Fruit fly (Drosophila melanogaster): ENCODE results near the gene CG13312.

Gene CG13312

DNA sequence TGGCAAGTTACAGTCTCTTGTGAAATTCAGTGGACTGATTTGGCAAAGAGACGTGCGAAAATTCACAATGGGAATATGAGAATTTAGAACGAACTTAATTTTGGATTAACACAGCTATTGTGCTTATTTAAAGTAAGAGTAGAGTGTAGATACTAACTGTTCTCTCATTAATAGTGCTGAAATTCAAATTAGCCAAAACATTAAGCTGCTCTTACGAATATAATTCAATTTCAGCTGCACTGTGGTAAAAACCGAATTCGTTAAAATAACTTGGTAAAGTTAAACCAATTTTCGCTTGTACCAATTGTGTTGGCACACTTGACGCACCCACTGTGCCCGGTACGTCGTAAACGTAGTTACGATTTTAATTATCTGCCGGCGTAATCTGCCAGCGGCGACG lies 39.1 kb downstream of the CG13312 start (continued):
- TF ChIP-seq fu2 (GFP tag; optimal IDR thresholded peaks at IDR 0.05) = peak; percentile 46
- no peak for TF ChIP-seq Dll (GFP tag; IDR thresholded peaks at IDR 0.05; ENCODE audit: partially characterized antibody)
- no peak for TF ChIP-seq CG4707 (GFP tag; optimal IDR thresholded peaks at IDR 0.05)
- TF ChIP-seq CG30020 (tag; optimal IDR thresholded peaks at IDR 0.05) = no peak
- no peak for TF ChIP-seq Nf-YC (tag; optimal IDR thresholded peaks at IDR 0.05)
- no peak for TF ChIP-seq CTCF (GFP tag; optimal IDR thresholded peaks at IDR 0.05)
- peak; percentile 35 for TF ChIP-seq CG12219 (GFP tag; optimal IDR thresholded peaks at IDR 0.05)
- TF ChIP-seq CG7357 (GFP tag; IDR thresholded peaks at IDR 0.05) = 0 out of 3 replicates have a peak, but pooled peaks have one; percentile 15
- no peak for TF ChIP-seq CG8290 (GFP tag; optimal IDR thresholded peaks at IDR 0.05)
- peak in 1 of 2 experiments; percentile 65 for TF ChIP-seq CG8290 (tag; optimal IDR thresholded peaks at IDR 0.05)
- TF ChIP-seq bowl (GFP tag; IDR thresholded peaks at IDR 0.05) = no peak
- no peak for TF ChIP-seq CG10321 (GFP tag; IDR thresholded peaks at IDR 0.05)
- no peak for TF ChIP-seq CG7928 (GFP tag; optimal IDR thresholded peaks at IDR 0.05)
- TF ChIP-seq Dbx (GFP tag; IDR thresholded peaks at IDR 0.05) = peak; percentile 34; the same call in 1 of the 3 replicates
- TF ChIP-seq CG4820 (GFP tag; optimal IDR thresholded peaks at IDR 0.05) = peak; percentile 17
- no peak for TF ChIP-seq CG1024 (GFP tag; IDR thresholded peaks at IDR 0.05)
- peak; percentile 16 for TF ChIP-seq CG9609 (GFP tag; optimal IDR thresholded peaks at IDR 0.05)
- TF ChIP-seq mam (GFP tag; optimal IDR thresholded peaks at IDR 0.05) = peak; percentile 47
- no peak for TF ChIP-seq CG10462 (GFP tag; optimal IDR thresholded peaks at IDR 0.05)
- no peak for TF ChIP-seq CG6272 (GFP tag; IDR thresholded peaks at IDR 0.05)
- TF ChIP-seq ci (GFP tag; IDR thresholded peaks at IDR 0.05) = no peak
- no peak for TF ChIP-seq sc (optimal IDR thresholded peaks at IDR 0.05)
- no peak for TF ChIP-seq sc (GFP tag; optimal IDR thresholded peaks at IDR 0.05)
- TF ChIP-seq CG14050 (GFP tag; IDR thresholded peaks at IDR 0.05) = no peak
- TF ChIP-seq CG15479 (GFP tag; optimal IDR thresholded peaks at IDR 0.05) = no peak
- no peak for TF ChIP-seq zen (tag; optimal IDR thresholded peaks at IDR 0.05)
- peak; percentile 60 for TF ChIP-seq gem (tag; optimal IDR thresholded peaks at IDR 0.05)
- peak; percentile 4 for TF ChIP-seq Camta (GFP tag; optimal IDR thresholded peaks at IDR 0.05)
- peak; percentile 12 for TF ChIP-seq grn (GFP tag; optimal IDR thresholded peaks at IDR 0.05)
- no peak for TF ChIP-seq E2f2 (GFP tag; IDR thresholded peaks at IDR 0.05)
- TF ChIP-seq pita (GFP tag; optimal IDR thresholded peaks at IDR 0.05) = no peak
- no peak for TF ChIP-seq CG2202 (tag; optimal IDR thresholded peaks at IDR 0.05)
- TF ChIP-seq Gsc (GFP tag; IDR thresholded peaks at IDR 0.05) = no peak
- TF ChIP-seq CkIIα-i1 (GFP tag; IDR thresholded peaks at IDR 0.05) = no peak
- no peak for TF ChIP-seq ro (GFP tag; IDR thresholded peaks at IDR 0.05)
- TF ChIP-seq usp (GFP tag; optimal IDR thresholded peaks at IDR 0.05) = no peak
- TF ChIP-seq Doc2 (GFP tag; IDR thresholded peaks at IDR 0.05) = no peak
- no peak for TF ChIP-seq CG6175 (GFP tag; IDR thresholded peaks at IDR 0.05)
- TF ChIP-seq CG12744 (GFP tag; optimal IDR thresholded peaks at IDR 0.05) = peak; percentile 14
- no peak for TF ChIP-seq CG10543 (GFP tag; optimal IDR thresholded peaks at IDR 0.05)
- no peak for TF ChIP-seq onecut (GFP tag; IDR thresholded peaks at IDR 0.05)
- TF ChIP-seq CG8388 (GFP tag; optimal IDR thresholded peaks at IDR 0.05) = peak; percentile 74
- no peak for TF ChIP-seq jing (GFP tag; optimal IDR thresholded peaks at IDR 0.05)
- no peak for TF ChIP-seq NFAT (GFP tag; IDR thresholded peaks at IDR 0.05)
- no peak for TF ChIP-seq TFAM (GFP tag; optimal IDR thresholded peaks at IDR 0.05)
- no peak for TF ChIP-seq sug (tag; optimal IDR thresholded peaks at IDR 0.05)
- TF ChIP-seq Sox100B (GFP tag; optimal IDR thresholded peaks at IDR 0.05) = peak; percentile 14
- no peak for TF ChIP-seq CG6791 (GFP tag; IDR thresholded peaks at IDR 0.05; ENCODE audit: partially characterized antibody)
- TF ChIP-seq CG17361 (GFP tag; IDR thresholded peaks at IDR 0.05) = peak; percentile 45; the same call in 2 of the 3 replicates
- no peak for TF ChIP-seq tup (GFP tag; optimal IDR thresholded peaks at IDR 0.05)
- peak; percentile 73 for TF ChIP-seq Meics (GFP tag; optimal IDR thresholded peaks at IDR 0.05)
- TF ChIP-seq kay (GFP tag; optimal IDR thresholded peaks at IDR 0.05) = no peak
- TF ChIP-seq Mes4 (GFP tag; optimal IDR thresholded peaks at IDR 0.05) = no peak
- TF ChIP-seq CG12769 (tag; optimal IDR thresholded peaks at IDR 0.05) = peak; percentile 66
